Fruit fly (Drosophila melanogaster) whole organism, wandering third instar larva: ENCODE data around the gene CG11322.

Source experiments
- Dif ChIP-seq: fragments of 200-275, 200-300 bp; sonication (Bioruptor generic); optimal IDR thresholded peaks from 2 replicates; lab custom pipeline; 2018; ENCODE audit warnings: missing biosample characterization, missing genetic modification characterization; ENCODE audit not compliant: partially characterized antibody
- GATAd ChIP-seq: sonication (Bioruptor generic); optimal IDR thresholded peaks from 2 replicates; lab custom pipeline; 2016; ENCODE audit warnings: missing biosample characterization, missing genetic modification characterization
- Myc ChIP-seq: fragments of >200 bp; optimal IDR thresholded peaks from 2 replicates; lab custom pipeline; 2017
- Rel ChIP-seq, 2 experiments: fragments of 200-800 bp; sonication (Bioruptor generic) in 1 of 2; optimal IDR thresholded peaks; 2 replicates in 1 of 2; 3 replicates in 1 of 2; lab custom pipeline; 2016 to 2019; ENCODE audit warnings: mild to moderate bottlenecking in 2 of 2, missing biosample characterization in 2 of 2, missing genetic modification characterization in 2 of 2, moderate library complexity in 1 of 2
- lola ChIP-seq: fragments of >200 bp; optimal IDR thresholded peaks from 2 replicates; lab custom pipeline; 2017; ENCODE audit warnings: missing biosample characterization, missing genetic modification characterization
- psq ChIP-seq: fragments of 200-800 bp; sonication (Bioruptor generic); optimal IDR thresholded peaks from 3 replicates; lab custom pipeline; 2017; ENCODE audit warnings: missing biosample characterization, mild to moderate bottlenecking, missing genetic modification characterization, moderate library complexity
- rgr ChIP-seq: fragments of 200-800 bp; sonication (Bioruptor generic); optimal IDR thresholded peaks from 3 replicates; lab custom pipeline; 2016; ENCODE audit warnings: missing biosample characterization, mild to moderate bottlenecking, missing genetic modification characterization
- sage ChIP-seq: fragments of 200-800 bp; sonication (Bioruptor generic); optimal IDR thresholded peaks from 2 replicates; lab custom pipeline; 2016; ENCODE audit warnings: missing biosample characterization, mild to moderate bottlenecking, missing genetic modification characterization
- usp ChIP-seq: fragments of >200 bp; optimal IDR thresholded peaks from 2 replicates; lab custom pipeline; 2017; ENCODE audit warnings: missing biosample characterization, missing genetic modification characterization
- woc ChIP-seq: sonication (Bioruptor generic); optimal IDR thresholded peaks from 2 replicates; lab custom pipeline; 2016; ENCODE audit warnings: missing biosample characterization, mild to moderate bottlenecking, missing genetic modification characterization

- TF ChIP-seq usp (GFP tag; lab: Kevin White, UChicago): no peak
- TF ChIP-seq lola (GFP tag; lab: Kevin White, UChicago): no peak
- no peak for TF ChIP-seq Myc
- no peak for TF ChIP-seq GATAd
- TF ChIP-seq woc (GFP tag; lab: Kevin White, UChicago): no peak
- TF ChIP-seq sage (GFP tag; lab: Kevin White, UChicago): peak; percentile 43
- no peak for TF ChIP-seq psq
- TF ChIP-seq Dif (GFP tag; lab: Kevin White, UChicago): no peak
- no peak for TF ChIP-seq rgr
- no peak for TF ChIP-seq Rel (GFP tag; optimal IDR thresholded peaks at IDR 0.05; lab: Kevin White, UChicago)
- TF ChIP-seq Rel (tag; optimal IDR thresholded peaks at IDR 0.05; lab: Kevin White, UChicago): no peak
Observed at dm6 chr2L:6789358-6789757, 29.9 kb upstream of the CG11322 start.
